Fruit fly (Drosophila melanogaster): ENCODE measurements around the gene GstZ2.
A peak's percentile ranks its signal among the peaks of the same experiment; 100 is the strongest.

GstZ2 gene

dm6 chr3R:9460488-9461150 lies at the start of gene GstZ2:
Gene GstZ2, minus strand, starts transcription at chr3R:9460652.
- TF ChIP-seq CG14667 (GFP tag; IDR thresholded peaks at IDR 0.05) (0 out of 2 replicates have a peak, but pooled peaks have one; percentile 5), CG17802 (tag; optimal IDR thresholded peaks at IDR 0.05) (no peak), phol (tag; optimal IDR thresholded peaks at IDR 0.05) (peak; percentile 39), CG12659 (GFP tag; optimal IDR thresholded peaks at IDR 0.05) (no peak), hkb (optimal IDR thresholded peaks at IDR 0.05) (no peak), hkb (GFP tag; IDR thresholded peaks at IDR 0.05) (0 out of 2 replicates have a peak, but pooled peaks have one; percentile 22), disco-r (GFP tag; optimal IDR thresholded peaks at IDR 0.05) (no peak), Side (GFP tag; optimal IDR thresholded peaks at IDR 0.05) (no peak), kay (GFP tag; optimal IDR thresholded peaks at IDR 0.05) (no peak), corto (GFP tag; optimal IDR thresholded peaks at IDR 0.05) (no peak), Myb (GFP tag; optimal IDR thresholded peaks at IDR 0.05) (no peak), org-1 (GFP tag; optimal IDR thresholded peaks at IDR 0.05) (no peak), CG14441 (GFP tag; IDR thresholded peaks at IDR 0.05) (no peak), exex (tag; optimal IDR thresholded peaks at IDR 0.05) (no peak), ci (GFP tag; IDR thresholded peaks at IDR 0.05) (no peak), Ravus (GFP tag; IDR thresholded peaks at IDR 0.05) (no peak), CG13287 (GFP tag; IDR thresholded peaks at IDR 0.05; ENCODE audit: partially characterized antibody) (no peak), CG33557 (GFP tag; optimal IDR thresholded peaks at IDR 0.05) (no peak), pros (GFP tag; optimal IDR thresholded peaks at IDR 0.05) (no peak), Hand (GFP tag; optimal IDR thresholded peaks at IDR 0.05) (no peak), CG8944 (GFP tag; optimal IDR thresholded peaks at IDR 0.05) (no peak), bbx (GFP tag; IDR thresholded peaks at IDR 0.05; ENCODE audit: partially characterized antibody) (no peak), CG15269 (tag; optimal IDR thresholded peaks at IDR 0.05) (no peak), zfh1 (GFP tag; IDR thresholded peaks at IDR 0.05) (no peak), ftz-f1 (GFP tag; optimal IDR thresholded peaks at IDR 0.05) (no peak), CG10274 (GFP tag; optimal IDR thresholded peaks at IDR 0.05) (no peak), seq (GFP tag; IDR thresholded peaks at IDR 0.05) (peak; percentile 40; the same call in 1 of the 2 replicates), CG7271 (tag; optimal IDR thresholded peaks at IDR 0.05) (no peak), esg (GFP tag; conservative IDR thresholded peaks at IDR 0.05) (no peak), CG8089 (GFP tag; optimal IDR thresholded peaks at IDR 0.05) (no peak), so (GFP tag; IDR thresholded peaks at IDR 0.05) (no peak), Jarid2 (GFP tag; optimal IDR thresholded peaks at IDR 0.05) (no peak), sim (GFP tag; IDR thresholded peaks at IDR 0.05) (no peak), CkIIα-i1 (GFP tag; IDR thresholded peaks at IDR 0.05) (no peak), Sry-β (GFP tag; optimal IDR thresholded peaks at IDR 0.05) (no peak), NC2β (GFP tag; optimal IDR thresholded peaks at IDR 0.05) (no peak), CG5245 (GFP tag; optimal IDR thresholded peaks at IDR 0.05) (no peak), Bdp1 (GFP tag; optimal IDR thresholded peaks at IDR 0.05) (no peak), CG31388 (GFP tag; optimal IDR thresholded peaks at IDR 0.05) (no peak), ato (GFP tag; IDR thresholded peaks at IDR 0.05; ENCODE audit: partially characterized antibody) (no peak), nau (GFP tag; optimal IDR thresholded peaks at IDR 0.05) (no peak), zf30C (GFP tag; optimal IDR thresholded peaks at IDR 0.05) (peak; percentile 4), dm (GFP tag; optimal IDR thresholded peaks at IDR 0.05) (no peak), z (GFP tag; IDR thresholded peaks at IDR 0.05) (peak; percentile 72), lilli (GFP tag; optimal IDR thresholded peaks at IDR 0.05) (no peak), CG4424 (GFP tag; optimal IDR thresholded peaks at IDR 0.05) (no peak), CG17612 (GFP tag; IDR thresholded peaks at IDR 0.05) (no peak), CG11504 (tag; optimal IDR thresholded peaks at IDR 0.05) (peak; percentile 15), Max (GFP tag; optimal IDR thresholded peaks at IDR 0.05) (no peak), Opbp (GFP tag; IDR thresholded peaks at IDR 0.05; ENCODE audit: partially characterized antibody) (no peak), Atf6 (GFP tag; IDR thresholded peaks at IDR 0.05) (no peak)
